Worm (Caenorhabditis elegans) whole organism, L1 larva: ENCODE measurements around the gene C49C3.6.

Experiments used
- C04F5.9 ChIP-seq: sonication (generic microtip); optimal IDR thresholded peaks from 2 replicates; lab custom pipeline; 2016; ENCODE audit warnings: missing genetic modification characterization, missing compliant biosample characterization
- efl-1 ChIP-seq, 4 experiments: fragments of 150-350 bp; optimal IDR thresholded peaks in 3 of 4; peaks in 1 of 4; 1 replicate in 1 of 4; 2 replicates in 3 of 4; lab custom pipeline; 2014; ENCODE audit warnings: missing biosample characterization in 2 of 4, missing genetic modification characterization in 2 of 4, missing genetic modification reagents in 2 of 4
- fkh-10 ChIP-seq: sonication (generic microtip); optimal IDR thresholded peaks from 2 replicates; lab custom pipeline; 2017; ENCODE audit warnings: missing biosample characterization, missing genetic modification reagents, missing genetic modification characterization
- fkh-4 ChIP-seq: sonication (generic microtip); optimal IDR thresholded peaks from 2 replicates; lab custom pipeline; 2016; ENCODE audit warnings: missing compliant biosample characterization, missing genetic modification characterization, borderline replicate concordance
- fos-1 ChIP-seq: fragments of 150-350 bp; optimal IDR thresholded peaks from 2 replicates; lab custom pipeline; 2014; ENCODE audit warnings: missing biosample characterization, missing genetic modification characterization
- lin-39 ChIP-seq: fragments of 150-350 bp; optimal IDR thresholded peaks from 2 replicates; lab custom pipeline; 2014; ENCODE audit warnings: missing biosample characterization, missing genetic modification reagents, missing genetic modification characterization
- nhr-12 ChIP-seq: sonication (generic microtip); optimal IDR thresholded peaks from 2 replicates; lab custom pipeline; 2017; ENCODE audit warnings: missing biosample characterization, missing genetic modification characterization
- nhr-237 ChIP-seq: fragments of 150-350 bp; optimal IDR thresholded peaks from 2 replicates; lab custom pipeline; 2014; ENCODE audit warnings: missing biosample characterization, missing genetic modification characterization
- nhr-84 ChIP-seq: sonication (generic microtip); optimal IDR thresholded peaks from 2 replicates; lab custom pipeline; 2017; ENCODE audit warnings: missing biosample characterization, missing genetic modification characterization
- snu-23 ChIP-seq: sonication (generic microtip); optimal IDR thresholded peaks from 2 replicates; lab custom pipeline; 2016; ENCODE audit warnings: missing genetic modification characterization, missing compliant biosample characterization
- unc-130 ChIP-seq: fragments of 150-350 bp; optimal IDR thresholded peaks from 2 replicates; lab custom pipeline; 2017; ENCODE audit warnings: missing biosample characterization, missing genetic modification characterization, inconsistent platforms
- unc-86 ChIP-seq: sonication (generic microtip); optimal IDR thresholded peaks from 2 replicates; lab custom pipeline; 2016; ENCODE audit warnings: missing genetic modification characterization, missing compliant biosample characterization
- ztf-11 ChIP-seq, 2 experiments: sonication (generic microtip); optimal IDR thresholded peaks; 2 replicates each; lab custom pipeline; 2016 to 2017; ENCODE audit warnings: missing genetic modification characterization in 2 of 2, missing biosample characterization in 1 of 2, missing compliant biosample characterization in 1 of 2

DNA sequence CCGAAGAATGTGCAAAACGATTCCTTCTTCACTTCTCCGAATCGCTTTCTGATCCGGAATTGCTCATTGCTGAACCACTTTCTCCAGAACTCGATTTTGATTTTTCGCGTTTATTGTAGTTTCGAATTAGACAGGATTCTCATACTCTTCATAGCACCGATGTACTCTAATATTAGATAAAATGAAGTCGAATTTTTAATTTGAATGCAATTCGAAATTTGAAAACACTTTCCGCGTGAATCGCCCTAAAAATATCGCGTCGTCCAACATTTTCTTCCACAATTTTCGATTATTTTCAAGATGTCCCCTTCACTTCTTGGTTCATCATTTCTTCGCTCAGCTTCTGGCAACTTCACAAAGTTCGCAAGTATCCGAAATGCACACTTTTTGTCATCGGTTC lies 50.7 kb downstream of the C49C3.6 start, which contains the start of gene C30H6.8:
- TF ChIP-seq unc-86 (tag; lab: Kevin White, UChicago) (no peak), fkh-4 (no peak), efl-1 (optimal IDR thresholded peaks at IDR 0.05; lab: Kevin White, UChicago) (no peak), efl-1 (GFP tag; optimal IDR thresholded peaks at IDR 0.05 in 1 of 2; lab: Kevin White, UChicago) (no peak), fkh-10 (no peak), ztf-11 (tag; optimal IDR thresholded peaks at IDR 0.05; lab: Kevin White, UChicago) (no peak), fos-1 (tag; lab: Kevin White, UChicago) (no peak), nhr-237 (tag; lab: Kevin White, UChicago) (no peak), C04F5.9 (tag; lab: Kevin White, UChicago) (no peak), unc-130 (no peak), nhr-12 (tag; lab: Kevin White, UChicago) (no peak), nhr-84 (tag; lab: Kevin White, UChicago) (no peak), lin-39 (tag; lab: Kevin White, UChicago) (no peak), snu-23 (GFP tag; lab: Kevin White, UChicago) (no peak)
